Fruit fly (Drosophila melanogaster): Measurements from ENCODE around the gene oaf.

Gene oaf

DNA sequence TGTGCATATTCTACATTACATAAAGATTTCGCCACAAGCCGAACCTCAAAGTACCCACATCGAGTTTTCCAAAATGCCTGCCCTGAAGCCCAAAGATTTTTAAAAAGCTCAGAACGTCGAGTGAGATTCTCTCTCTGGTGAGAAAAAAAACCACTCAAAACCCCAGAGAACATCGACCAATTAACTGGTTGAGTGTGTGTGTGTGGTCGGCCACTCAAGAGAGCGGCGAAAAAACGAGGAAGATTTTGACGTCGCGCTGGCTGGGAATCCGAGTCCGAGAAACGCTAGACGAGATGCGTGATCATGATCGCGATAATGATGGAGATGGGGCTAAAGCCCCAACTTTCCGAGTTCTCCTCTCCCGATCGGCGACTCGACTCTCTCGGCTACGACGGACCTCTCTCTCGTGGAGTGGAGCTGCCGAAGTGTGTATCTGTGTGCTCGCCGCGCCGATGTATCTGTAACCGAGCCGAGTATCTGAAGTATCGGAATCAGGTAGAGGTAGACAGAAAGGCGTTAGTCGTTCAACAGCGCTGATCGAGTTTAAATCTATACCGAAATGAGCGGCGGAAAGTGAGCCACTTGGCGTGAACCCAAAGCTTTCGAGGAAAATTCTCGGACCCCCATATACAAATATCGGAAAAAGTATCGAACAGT, 41.9 kb upstream of the oaf start (continued):
- TF ChIP-seq CG2120 (GFP tag; optimal IDR thresholded peaks at IDR 0.05) = no peak
- no peak for TF ChIP-seq hkb (optimal IDR thresholded peaks at IDR 0.05)
- TF ChIP-seq hkb (GFP tag; IDR thresholded peaks at IDR 0.05) = no peak
- no peak for TF ChIP-seq CG10267 (tag; optimal IDR thresholded peaks at IDR 0.05)
- TF ChIP-seq gro (GFP tag; optimal IDR thresholded peaks at IDR 0.05) = no peak
- TF ChIP-seq slou (GFP tag; optimal IDR thresholded peaks at IDR 0.05) = no peak
- no peak for TF ChIP-seq CG1529 (GFP tag; optimal IDR thresholded peaks at IDR 0.05)
- TF ChIP-seq dmrt99B (tag; optimal IDR thresholded peaks at IDR 0.05) = no peak
- TF ChIP-seq GATAe (GFP tag; conservative IDR thresholded peaks at IDR 0.05) = no peak
- no peak for TF ChIP-seq NK7.1 (GFP tag; optimal IDR thresholded peaks at IDR 0.05)
- TF ChIP-seq luna (GFP tag; optimal IDR thresholded peaks at IDR 0.05) = no peak

DNA sequence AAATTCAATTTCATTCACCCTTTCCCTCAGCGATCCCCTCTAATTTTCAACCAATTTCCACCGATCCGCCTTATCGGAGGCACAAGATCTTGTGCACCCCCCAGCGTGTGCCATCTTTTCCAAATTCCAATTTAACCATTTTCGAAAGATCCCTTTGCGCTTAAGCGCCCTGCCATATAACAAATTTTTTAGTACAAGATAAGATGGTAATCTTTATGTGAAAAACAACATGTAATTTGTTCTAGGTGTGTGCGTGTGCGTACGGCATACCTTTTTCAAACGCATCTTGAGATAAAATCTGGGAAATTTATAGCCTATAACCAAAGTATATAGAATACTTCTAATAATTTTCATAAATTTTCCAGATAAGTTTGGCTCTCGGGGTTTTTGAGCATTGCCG, 38.9 kb upstream of the oaf start:
- TF ChIP-seq CG8478 (optimal IDR thresholded peaks at IDR 0.05) (no peak), fd102C (GFP tag; optimal IDR thresholded peaks at IDR 0.05) (no peak), grn (GFP tag; optimal IDR thresholded peaks at IDR 0.05) (peak; percentile 94), CG17829 (tag; optimal IDR thresholded peaks at IDR 0.05) (no peak), CG7745 (tag; optimal IDR thresholded peaks at IDR 0.05) (peak; percentile 64), CG11504 (tag; optimal IDR thresholded peaks at IDR 0.05) (no peak), Kr (GFP tag; optimal IDR thresholded peaks at IDR 0.05) (peak; percentile 59)

DNA sequence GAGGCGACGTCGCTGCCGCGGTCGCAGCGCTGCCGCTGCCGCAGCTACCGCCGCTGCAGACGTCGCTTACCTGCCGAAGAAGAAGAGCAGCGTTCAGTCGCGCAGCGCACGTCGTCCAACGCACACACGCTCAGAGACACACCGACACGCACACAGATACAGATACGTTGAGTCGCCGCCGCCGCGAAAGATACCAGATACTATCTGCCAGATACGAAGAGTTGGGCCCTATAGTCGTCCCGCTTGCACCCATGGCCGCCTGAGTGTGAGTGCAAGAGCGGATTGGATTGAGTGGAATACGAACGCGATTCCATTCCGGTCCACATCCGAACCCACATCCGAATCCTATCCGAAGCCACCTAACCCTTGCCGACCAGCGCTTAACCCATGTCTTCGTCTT, 38.1 kb upstream of the oaf start:
- TF ChIP-seq Xbp1 (GFP tag; optimal IDR thresholded peaks at IDR 0.05) (no peak), eyg (GFP tag; optimal IDR thresholded peaks at IDR 0.05) (no peak), E2f1 (GFP tag; IDR thresholded peaks at IDR 0.05) (no peak), zen2 (GFP tag; IDR thresholded peaks at IDR 0.05; ENCODE audit: partially characterized antibody) (no peak), sd (tag; optimal IDR thresholded peaks at IDR 0.05) (peak; percentile 19), sim (GFP tag; IDR thresholded peaks at IDR 0.05) (no peak), HLH54F (GFP tag; optimal IDR thresholded peaks at IDR 0.05) (no peak), CG11696 (GFP tag; IDR thresholded peaks at IDR 0.05) (no peak), nom (GFP tag; optimal IDR thresholded peaks at IDR 0.05) (peak; percentile 3), nmo (GFP tag; optimal IDR thresholded peaks at IDR 0.05) (no peak), CG2889 (GFP tag; IDR thresholded peaks at IDR 0.05) (no peak), otp (GFP tag; IDR thresholded peaks at IDR 0.05) (no peak), dan (GFP tag; IDR thresholded peaks at IDR 0.05) (no peak), CG17385 (GFP tag; optimal IDR thresholded peaks at IDR 0.05) (peak; percentile 91), oc (tag; optimal IDR thresholded peaks at IDR 0.05) (peak; percentile 44), bbx (GFP tag; IDR thresholded peaks at IDR 0.05; ENCODE audit: partially characterized antibody) (peak; percentile 47), Scr (GFP tag; IDR thresholded peaks at IDR 0.05; ENCODE audit: partially characterized antibody) (peak; percentile 49; the same call in 1 of the 2 replicates), exex (tag; optimal IDR thresholded peaks at IDR 0.05) (no peak), Ets65A (GFP tag) (no peak), disco-r (GFP tag; optimal IDR thresholded peaks at IDR 0.05) (no peak), abd-A (tag; optimal IDR thresholded peaks at IDR 0.05) (no peak), CG8281 (tag; optimal IDR thresholded peaks at IDR 0.05) (no peak), dimm (GFP tag; IDR thresholded peaks at IDR 0.05) (no peak), Kr (GFP tag; optimal IDR thresholded peaks at IDR 0.05) (peak; percentile 53), chm (GFP tag; IDR thresholded peaks at IDR 0.05) (peak; percentile 39; the same call in 1 of the 2 replicates), CG14667 (GFP tag; IDR thresholded peaks at IDR 0.05) (no peak), stc (GFP tag; IDR thresholded peaks at IDR 0.05) (no peak), CG1024 (GFP tag; IDR thresholded peaks at IDR 0.05) (no peak), CG13287 (GFP tag; IDR thresholded peaks at IDR 0.05; ENCODE audit: partially characterized antibody) (peak; percentile 27; the same call in 1 of the 2 replicates), CoRest (tag; optimal IDR thresholded peaks at IDR 0.05) (no peak), ATbp (GFP tag; optimal IDR thresholded peaks at IDR 0.05) (no peak), CG10979 (tag; optimal IDR thresholded peaks at IDR 0.05) (no peak)
